Fruit fly (Drosophila melanogaster): ENCODE results near the gene Tango4.

Gene Tango4

dm6 chrX:12028825-12029514 lies 8.1 kb downstream of the Tango4 start, which contains the start of gene Usp7 (continued):
- TF ChIP-seq amos (GFP tag; IDR thresholded peaks at IDR 0.05; ENCODE audit: partially characterized antibody) (peak; percentile 97), zen (tag; optimal IDR thresholded peaks at IDR 0.05) (peak; percentile 50), CG14860 (GFP tag; IDR thresholded peaks at IDR 0.05; ENCODE audit: partially characterized antibody) (peak; percentile 91), gsb (GFP tag; IDR thresholded peaks at IDR 0.05) (no peak), Ada2b (GFP tag; IDR thresholded peaks at IDR 0.05) (no peak), Hand (GFP tag; optimal IDR thresholded peaks at IDR 0.05) (peak; percentile 7), Tbp (GFP tag; optimal IDR thresholded peaks at IDR 0.05) (no peak), Poxn (GFP tag; IDR thresholded peaks at IDR 0.05) (no peak), insv (GFP tag; optimal IDR thresholded peaks at IDR 0.05) (no peak), Bdp1 (GFP tag; optimal IDR thresholded peaks at IDR 0.05) (no peak), Nf-YA (GFP tag; IDR thresholded peaks at IDR 0.05) (no peak), pan (optimal IDR thresholded peaks at IDR 0.05) (no peak), pan (GFP tag; optimal IDR thresholded peaks at IDR 0.05 in 1 of 2, IDR thresholded peaks at IDR 0.05 in 1 of 2) (no peak), CG14441 (GFP tag; IDR thresholded peaks at IDR 0.05) (no peak), ap (GFP tag; IDR thresholded peaks at IDR 0.05) (no peak), mld (GFP tag; IDR thresholded peaks at IDR 0.05; ENCODE audit: partially characterized antibody) (peak; percentile 92), Eip74EF (GFP tag; optimal IDR thresholded peaks at IDR 0.05) (no peak), CG4707 (GFP tag; optimal IDR thresholded peaks at IDR 0.05) (no peak), tap (tag; optimal IDR thresholded peaks at IDR 0.05) (no peak), Hmr (GFP tag; optimal IDR thresholded peaks at IDR 0.05) (no peak), CG1233 (GFP tag; optimal IDR thresholded peaks at IDR 0.05) (no peak), CG9876 (GFP tag; optimal IDR thresholded peaks at IDR 0.05) (no peak), phol (tag; optimal IDR thresholded peaks at IDR 0.05) (peak; percentile 52), CG2678 (tag; optimal IDR thresholded peaks at IDR 0.05) (no peak), Gsc (GFP tag; IDR thresholded peaks at IDR 0.05) (no peak), cad (GFP tag; optimal IDR thresholded peaks at IDR 0.05) (no peak), kni (GFP tag; optimal IDR thresholded peaks at IDR 0.05) (no peak), CG9609 (GFP tag; optimal IDR thresholded peaks at IDR 0.05) (no peak), Nf-YC (tag; optimal IDR thresholded peaks at IDR 0.05) (peak; percentile 25), CG17385 (GFP tag; optimal IDR thresholded peaks at IDR 0.05) (no peak), CG8359 (GFP tag; optimal IDR thresholded peaks at IDR 0.05; ENCODE audit: borderline replicate concordance) (no peak), stwl (tag; optimal IDR thresholded peaks at IDR 0.05) (peak; percentile 79), Bgb (GFP tag; IDR thresholded peaks at IDR 0.05; ENCODE audit: partially characterized antibody) (peak; percentile 98), Awh (GFP tag; IDR thresholded peaks at IDR 0.05) (no peak), fu2 (GFP tag; optimal IDR thresholded peaks at IDR 0.05) (no peak), jumu (GFP tag; optimal IDR thresholded peaks at IDR 0.05) (no peak), CG10565 (GFP tag; optimal IDR thresholded peaks at IDR 0.05) (no peak), NC2α (GFP tag; optimal IDR thresholded peaks at IDR 0.05) (no peak), Oaz (GFP tag; IDR thresholded peaks at IDR 0.05) (no peak), CG6689 (GFP tag; IDR thresholded peaks at IDR 0.05) (no peak), dm (GFP tag; optimal IDR thresholded peaks at IDR 0.05) (peak; percentile 39), Lhr (GFP tag; optimal IDR thresholded peaks at IDR 0.05) (no peak), btn (GFP tag; optimal IDR thresholded peaks at IDR 0.05) (no peak), Pdp1 (GFP tag; optimal IDR thresholded peaks at IDR 0.05) (peak in 1 of 2 experiments; percentile 14), wek (GFP tag; optimal IDR thresholded peaks at IDR 0.05) (no peak), dmrt11E (tag; optimal IDR thresholded peaks at IDR 0.05) (no peak), vnd (GFP tag; IDR thresholded peaks at IDR 0.05; ENCODE audit: partially characterized antibody) (peak; percentile 91), eve (GFP tag; optimal IDR thresholded peaks at IDR 0.05) (no peak), Rfx (GFP tag; IDR thresholded peaks at IDR 0.05) (peak; percentile 62), trem (tag; optimal IDR thresholded peaks at IDR 0.05) (peak; percentile 42)

Measured in whole organism, embryonic.